Worm (Caenorhabditis elegans) whole organism, early embryonic: Measurements from ENCODE around the gene nos-2.

Experiments used
- B0310.2 ChIP-seq: sonication (generic microtip); optimal IDR thresholded peaks from 2 replicates; lab custom pipeline; 2016; ENCODE audit warnings: mild to moderate bottlenecking, missing genetic modification characterization, missing compliant biosample characterization
- F13C5.2 ChIP-seq: sonication (generic microtip); optimal IDR thresholded peaks from 2 replicates; lab custom pipeline; 2017; ENCODE audit warnings: mild to moderate bottlenecking, missing genetic modification characterization, inconsistent platforms, missing compliant biosample characterization
- aly-1 ChIP-seq: sonication (generic microtip); optimal IDR thresholded peaks from 2 replicates; lab custom pipeline; 2016; ENCODE audit warnings: missing genetic modification characterization, missing compliant biosample characterization
- ama-1 ChIP-seq: fragments of 150-350 bp; optimal IDR thresholded peaks from 2 replicates; lab custom pipeline; 2014
- ceh-13 ChIP-seq: fragments of 200-800 bp; sonication (Bioruptor generic); optimal IDR thresholded peaks from 2 replicates; lab custom pipeline; 2018; ENCODE audit warnings: mild to moderate bottlenecking, missing genetic modification characterization, missing compliant biosample characterization
- ceh-36 ChIP-seq: sonication (generic microtip); optimal IDR thresholded peaks from 2 replicates; lab custom pipeline; 2016; ENCODE audit warnings: missing genetic modification characterization, inconsistent platforms, missing compliant biosample characterization
- ets-7 ChIP-seq: sonication (generic microtip); optimal IDR thresholded peaks from 2 replicates; lab custom pipeline; 2016; ENCODE audit warnings: missing genotype, missing genetic modification characterization, missing compliant biosample characterization
- flt-1 ChIP-seq: fragments of 200-800 bp; sonication (Bioruptor generic); IDR thresholded peaks from 2 replicates; pipeline ENCODE4 v1.3.6; 2022; ENCODE audit warnings: missing genetic modification characterization, missing compliant biosample characterization
- hmbx-1 ChIP-seq: sonication (generic microtip); optimal IDR thresholded peaks from 2 replicates; lab custom pipeline; 2016; ENCODE audit warnings: mild to moderate bottlenecking, missing genetic modification characterization, missing compliant biosample characterization
- hmg-4 ChIP-seq: fragments of 200-800 bp; sonication (Bioruptor generic); optimal IDR thresholded peaks from 2 replicates; lab custom pipeline; 2018; ENCODE audit warnings: mild to moderate bottlenecking, missing genetic modification characterization, missing compliant biosample characterization
- hnd-1 ChIP-seq: sonication (generic microtip); optimal IDR thresholded peaks from 2 replicates; lab custom pipeline; 2016; ENCODE audit warnings: missing genetic modification characterization, missing compliant biosample characterization
- pes-1 ChIP-seq: fragments of 200-800 bp; sonication (Bioruptor generic); IDR thresholded peaks from 2 replicates; pipeline ENCODE4 v1.3.6; 2022; ENCODE audit warnings: missing genetic modification reagents, missing genetic modification characterization, missing compliant biosample characterization
- scrt-1 ChIP-seq: fragments of 200-800 bp; sonication (Bioruptor generic); IDR thresholded peaks from 2 replicates; pipeline ENCODE4 v1.3.6; 2022; ENCODE audit warnings: missing genetic modification characterization, missing compliant biosample characterization
- sea-1 ChIP-seq: fragments of 200-800 bp; sonication (Bioruptor generic); conservative IDR thresholded peaks from 2 replicates; pipeline ENCODE4 v1.3.6; 2022; ENCODE audit warnings: missing genetic modification characterization, missing compliant biosample characterization
- tbx-11 ChIP-seq: fragments of 200-800 bp; sonication (Bioruptor generic); IDR thresholded peaks from 2 replicates; pipeline ENCODE4 v1.3.6; 2022; ENCODE audit warnings: missing genetic modification characterization, missing compliant biosample characterization
- tbx-37 ChIP-seq: fragments of 200-800 bp; sonication (Bioruptor generic); conservative IDR thresholded peaks from 2 replicates; pipeline ENCODE4 v1.3.6; 2022; ENCODE audit warnings: missing genetic modification reagents, missing genetic modification characterization, missing compliant biosample characterization
- tra-4 ChIP-seq: sonication (generic microtip); optimal IDR thresholded peaks from 2 replicates; lab custom pipeline; 2017; ENCODE audit warnings: missing genetic modification characterization, missing compliant biosample characterization

The nos-2 gene

DNA sequence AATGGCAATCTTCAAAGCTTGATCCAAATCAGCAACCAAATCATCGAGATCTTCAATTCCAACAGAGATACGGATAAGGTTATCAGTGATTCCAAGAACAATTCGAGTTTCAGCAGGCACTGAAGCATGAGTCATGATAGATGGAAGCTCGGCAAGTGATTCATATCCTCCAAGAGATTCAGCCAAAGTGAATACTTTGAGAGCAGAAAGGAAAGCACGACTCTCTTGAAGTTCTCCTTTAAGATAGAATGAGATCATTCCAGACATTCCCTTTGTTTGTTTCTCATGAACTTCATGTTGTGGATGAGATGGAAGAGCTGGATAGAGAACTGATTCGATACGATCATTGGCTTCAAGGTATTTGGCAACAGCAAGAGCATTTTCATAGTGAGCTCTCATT lies 9.1 kb upstream of the nos-2 start:
- TF ChIP-seq sea-1 (GFP tag; lab: Robert Waterston, UW), result no peak
- no peak for TF ChIP-seq ceh-36 (tag; lab: Kevin White, UChicago)
- no peak for TF ChIP-seq tbx-37
- no peak for TF ChIP-seq scrt-1 (GFP tag; lab: Robert Waterston, UW)
- TF ChIP-seq B0310.2, result no peak
- no peak for TF ChIP-seq hmg-4 (GFP tag; lab: Kevin White, UChicago)
- no peak for TF ChIP-seq hmbx-1 (tag; lab: Kevin White, UChicago)
- TF ChIP-seq F13C5.2, result no peak
- no peak for TF ChIP-seq aly-1 (tag; lab: Kevin White, UChicago)
- TF ChIP-seq pes-1 (GFP tag; lab: Robert Waterston, UW), result no peak
- no peak for TF ChIP-seq tra-4 (tag; lab: Kevin White, UChicago)
- no peak for TF ChIP-seq ceh-13 (GFP tag; lab: Kevin White, UChicago)
- TF ChIP-seq flt-1 (GFP tag; lab: Robert Waterston, UW), result no peak

DNA sequence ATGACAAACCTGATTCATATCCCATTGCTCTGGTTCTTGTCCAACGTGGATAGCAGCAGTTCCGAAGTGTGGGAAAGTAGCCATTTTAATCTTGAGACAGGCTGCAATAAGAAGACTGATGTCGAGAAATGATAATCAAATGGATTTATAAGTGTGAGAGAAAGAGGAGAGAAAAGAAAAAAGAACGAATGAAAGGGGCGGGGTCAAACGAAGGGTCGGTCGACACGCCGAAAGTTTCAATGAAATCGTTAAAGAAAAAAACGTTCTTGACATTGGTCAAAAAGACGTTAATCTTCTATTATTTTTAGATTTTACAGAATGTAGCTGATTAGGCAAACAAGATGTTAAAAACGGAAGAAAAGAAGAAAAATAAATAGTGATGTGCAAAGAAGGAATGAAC lies 7.6 kb upstream of the nos-2 start, which contains the start of gene cth-2:
Gene cth-2 (minus strand): TSS at position 101 of the 400 bp plus-strand sequence.
- no peak for TF ChIP-seq ceh-36 (tag; lab: Kevin White, UChicago)
- TF ChIP-seq F13C5.2, result no peak
- TF ChIP-seq ets-7, result no peak
- no peak for TF ChIP-seq scrt-1 (GFP tag; lab: Robert Waterston, UW)
- TF ChIP-seq hmbx-1 (tag; lab: Kevin White, UChicago), result no peak
- no peak for TF ChIP-seq B0310.2
- no peak for TF ChIP-seq hmg-4 (GFP tag; lab: Kevin White, UChicago)
- TF ChIP-seq tbx-37, result no peak
- TF ChIP-seq pes-1 (GFP tag; lab: Robert Waterston, UW), result no peak
- TF ChIP-seq tbx-11, result no peak
- no peak for TF ChIP-seq aly-1 (tag; lab: Kevin White, UChicago)
- no peak for TF ChIP-seq tra-4 (tag; lab: Kevin White, UChicago)
- TF ChIP-seq hnd-1 (tag; lab: Kevin White, UChicago), result no peak

DNA sequence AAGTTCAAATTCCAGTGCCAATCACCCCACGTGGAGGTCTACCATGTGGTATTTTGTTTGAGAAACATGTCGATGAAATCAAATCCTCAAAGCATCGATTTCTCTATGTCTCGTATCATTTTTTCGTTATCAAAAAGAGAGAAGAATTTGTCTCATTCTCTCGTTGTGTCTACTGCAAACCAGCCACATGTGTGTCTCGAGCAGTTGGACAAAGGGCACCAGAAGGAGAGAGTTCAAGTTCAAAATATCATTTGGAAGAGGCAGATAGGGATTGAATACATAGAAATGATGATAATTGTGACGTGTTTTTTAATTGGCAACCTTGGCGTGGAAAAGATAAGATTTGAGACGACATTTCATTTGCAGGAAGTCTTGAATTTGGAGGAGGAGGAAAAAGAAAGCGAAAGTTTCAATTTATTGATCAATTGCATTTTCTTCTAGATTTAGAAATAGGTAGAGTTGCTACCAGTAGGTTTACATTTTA lies 6.1 kb upstream of the nos-2 start:
- no peak for TF ChIP-seq flt-1 (GFP tag; lab: Robert Waterston, UW)
- no peak for TF ChIP-seq tbx-37
- TF ChIP-seq hmg-4 (GFP tag; lab: Kevin White, UChicago), result no peak
- TF ChIP-seq ama-1 (lab: Kevin White, UChicago), result no peak
- no peak for TF ChIP-seq ceh-36 (tag; lab: Kevin White, UChicago)
- TF ChIP-seq B0310.2, result no peak
- TF ChIP-seq scrt-1 (GFP tag; lab: Robert Waterston, UW), result no peak
- no peak for TF ChIP-seq ceh-13 (GFP tag; lab: Kevin White, UChicago)
- TF ChIP-seq pes-1 (GFP tag; lab: Robert Waterston, UW), result no peak
- no peak for TF ChIP-seq F13C5.2
- no peak for TF ChIP-seq sea-1 (GFP tag; lab: Robert Waterston, UW)
- TF ChIP-seq hnd-1 (tag; lab: Kevin White, UChicago), result no peak
- no peak for TF ChIP-seq ets-7
- no peak for TF ChIP-seq aly-1 (tag; lab: Kevin White, UChicago)
- no peak for TF ChIP-seq tbx-11
- TF ChIP-seq hmbx-1 (tag; lab: Kevin White, UChicago), result no peak
- no peak for TF ChIP-seq tra-4 (tag; lab: Kevin White, UChicago)

- TF ChIP-seq tbx-11 (no peak), aly-1 (tag; lab: Kevin White, UChicago) (no peak), F13C5.2 (no peak), hmbx-1 (tag; lab: Kevin White, UChicago) (no peak), ama-1 (lab: Kevin White, UChicago) (no peak), tra-4 (tag; lab: Kevin White, UChicago) (no peak), scrt-1 (GFP tag; lab: Robert Waterston, UW) (no peak), hnd-1 (tag; lab: Kevin White, UChicago) (no peak), ceh-13 (GFP tag; lab: Kevin White, UChicago) (no peak), ets-7 (no peak), flt-1 (GFP tag; lab: Robert Waterston, UW) (no peak), pes-1 (GFP tag; lab: Robert Waterston, UW) (no peak), hmg-4 (GFP tag; lab: Kevin White, UChicago) (no peak)
These were observed 5.2 kb upstream of the nos-2 start for ce11 chrII:7060202-7060601.

DNA sequence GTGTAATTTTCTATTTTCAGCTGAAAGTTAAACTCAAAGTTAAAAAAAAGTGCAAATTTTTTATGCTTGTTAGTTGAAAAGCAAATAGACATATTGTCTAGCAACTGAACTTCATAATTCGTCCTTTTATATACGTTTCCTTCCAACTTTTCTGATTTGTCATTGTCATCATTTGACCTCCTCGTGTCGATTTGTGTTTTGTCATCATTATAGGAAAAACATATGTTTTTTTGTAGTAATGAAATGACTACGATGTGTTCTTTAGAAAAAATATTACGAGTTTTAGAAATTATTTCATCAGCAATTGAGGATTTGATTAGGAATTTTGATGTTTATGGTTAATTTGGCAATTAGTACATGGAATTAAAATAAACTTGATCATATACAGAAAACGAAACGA lies 4.6 kb upstream of the nos-2 start:
- TF ChIP-seq hmg-4 (GFP tag; lab: Kevin White, UChicago), result no peak
- no peak for TF ChIP-seq hnd-1 (tag; lab: Kevin White, UChicago)
- no peak for TF ChIP-seq pes-1 (GFP tag; lab: Robert Waterston, UW)
- no peak for TF ChIP-seq ets-7

ce11 chrII:7061730-7062129 lies 3.7 kb upstream of the nos-2 start, which contains the start of gene acs-6:
TSS of gene acs-6 (plus strand) at chrII:7062030.
- no peak for TF ChIP-seq hmbx-1 (tag; lab: Kevin White, UChicago)
- no peak for TF ChIP-seq flt-1 (GFP tag; lab: Robert Waterston, UW)
- no peak for TF ChIP-seq hmg-4 (GFP tag; lab: Kevin White, UChicago)
- no peak for TF ChIP-seq aly-1 (tag; lab: Kevin White, UChicago)

- TF ChIP-seq ceh-36 (tag; lab: Kevin White, UChicago) (no peak), sea-1 (GFP tag; lab: Robert Waterston, UW) (no peak), ama-1 (lab: Kevin White, UChicago) (no peak), scrt-1 (GFP tag; lab: Robert Waterston, UW) (no peak), aly-1 (tag; lab: Kevin White, UChicago) (no peak), tra-4 (tag; lab: Kevin White, UChicago) (no peak), ets-7 (no peak), tbx-11 (no peak), ceh-13 (GFP tag; lab: Kevin White, UChicago) (no peak), flt-1 (GFP tag; lab: Robert Waterston, UW) (no peak), hmg-4 (GFP tag; lab: Kevin White, UChicago) (no peak), B0310.2 (no peak)
These were observed 4.4 kb downstream of the nos-2 start, which contains the start of gene him-14 for ce11 chrII:7069866-7070265. TSS of gene him-14 (minus strand) at chrII:7069966.
